Worm (Caenorhabditis elegans): ENCODE measurements around the gene srab-8.

srab-8 gene

ce11 chrV:3159252-3159651 lies 17.0 kb upstream of the srab-8 start, which contains the start of gene C36C5.12:
Gene C36C5.12 (minus strand): TSS chrV:3159352.
- TF ChIP-seq xnd-1 (tag; optimal IDR thresholded peaks at IDR 0.05): no peak
- no peak for TF ChIP-seq egl-44 (GFP tag; IDR thresholded peaks at IDR 0.05)
- TF ChIP-seq madf-6 (GFP tag; IDR thresholded peaks at IDR 0.05): no peak
- TF ChIP-seq C06A6.2 (GFP tag; conservative IDR thresholded peaks at IDR 0.05): no peak
- no peak for TF ChIP-seq rec-8 (tag; optimal IDR thresholded peaks at IDR 0.05)
- no peak for TF ChIP-seq lin-54 (GFP tag; optimal IDR thresholded peaks at IDR 0.05)
- TF ChIP-seq ztf-6 (GFP tag; IDR thresholded peaks at IDR 0.05): no peak
- TF ChIP-seq Y53G8AR.9 (GFP tag; conservative IDR thresholded peaks at IDR 0.05): no peak
- TF ChIP-seq repo-1 (tag; optimal IDR thresholded peaks at IDR 0.05): no peak
- no peak for TF ChIP-seq C17E4.6 (GFP tag; IDR thresholded peaks at IDR 0.05)
- no peak for TF ChIP-seq sea-2 (GFP tag; IDR thresholded peaks at IDR 0.05)
- TF ChIP-seq rpc-1 (optimal IDR thresholded peaks at IDR 0.05): no peak
- no peak for TF ChIP-seq rpc-1 (tag; optimal IDR thresholded peaks at IDR 0.05)
- TF ChIP-seq die-1 (tag; optimal IDR thresholded peaks at IDR 0.05): no peak
- TF ChIP-seq attf-5 (GFP tag; optimal IDR thresholded peaks at IDR 0.05): no peak

- no peak for TF ChIP-seq nfya-1 (tag; optimal IDR thresholded peaks at IDR 0.05; ENCODE audit: borderline replicate concordance, insufficient read depth)
- peak; percentile 67 for TF ChIP-seq zfh-2 (GFP tag; conservative IDR thresholded peaks at IDR 0.05)
Measured at ce11 chrV:3162299-3162698, 14.0 kb upstream of the srab-8 start.

ce11 chrV:3163143-3163542 lies 13.1 kb upstream of the srab-8 start:
- peak; percentile 40 for TF ChIP-seq lsl-1 (GFP tag; optimal IDR thresholded peaks at IDR 0.05)
- peak; percentile 9 for TF ChIP-seq dpl-1 (GFP tag; optimal IDR thresholded peaks at IDR 0.05)
- no peak for TF ChIP-seq fkh-3 (tag; optimal IDR thresholded peaks at IDR 0.05)
- no peak for TF ChIP-seq B0019.2 (GFP tag; conservative IDR thresholded peaks at IDR 0.05)
- peak; percentile 73 for TF ChIP-seq die-1 (tag; optimal IDR thresholded peaks at IDR 0.05)
- 0 out of 2 replicates have a peak, but pooled peaks have one; percentile 68 for TF ChIP-seq Y53G8AR.9 (GFP tag; conservative IDR thresholded peaks at IDR 0.05)
- no peak for TF ChIP-seq ceh-79 (tag; optimal IDR thresholded peaks at IDR 0.05)
- peak; percentile 74; the same call in 1 of the 2 replicates for TF ChIP-seq aptf-3 (GFP tag; IDR thresholded peaks at IDR 0.05)
- TF ChIP-seq F22D6.2 (tag; optimal IDR thresholded peaks at IDR 0.05): no peak
- peak; percentile 47 for TF ChIP-seq T07F8.4 (tag; optimal IDR thresholded peaks at IDR 0.05)
- TF ChIP-seq dox-1 (GFP tag; IDR thresholded peaks at IDR 0.05): peak; percentile 59; the same call in 1 of the 2 replicates
- TF ChIP-seq Y53F4B.3 (GFP tag; IDR thresholded peaks at IDR 0.05): no peak
- TF ChIP-seq madf-6 (GFP tag; IDR thresholded peaks at IDR 0.05): peak; percentile 56; the same call in 1 of the 2 replicates
- TF ChIP-seq mcd-1 (GFP tag; IDR thresholded peaks at IDR 0.05): 0 out of 2 replicates have a peak, but pooled peaks have one; percentile 21
- TF ChIP-seq attf-6 (GFP tag; IDR thresholded peaks at IDR 0.05): no peak
- TF ChIP-seq pha-4 (tag; optimal IDR thresholded peaks at IDR 0.05): no peak
- 0 out of 2 replicates have a peak, but pooled peaks have one; percentile 23 for TF ChIP-seq egl-44 (GFP tag; IDR thresholded peaks at IDR 0.05)
- TF ChIP-seq let-526 (GFP tag; IDR thresholded peaks at IDR 0.05): no peak
- 0 out of 2 replicates have a peak, but pooled peaks have one; percentile 16 for TF ChIP-seq Y95B8A.8 (GFP tag; IDR thresholded peaks at IDR 0.05)
- no peak for TF ChIP-seq lsy-27 (tag; optimal IDR thresholded peaks at IDR 0.05; ENCODE audit: borderline replicate concordance, insufficient read depth)
- TF ChIP-seq tbx-9 (tag; optimal IDR thresholded peaks at IDR 0.05; ENCODE audit: borderline replicate concordance): no peak
- no peak for TF ChIP-seq T26A5.8 (tag; optimal IDR thresholded peaks at IDR 0.05)
- TF ChIP-seq madf-3 (GFP tag; IDR thresholded peaks at IDR 0.05): no peak
- TF ChIP-seq attf-3 (GFP tag; conservative IDR thresholded peaks at IDR 0.05): no peak
- no peak for TF ChIP-seq let-607 (tag; optimal IDR thresholded peaks at IDR 0.05)
- TF ChIP-seq aptf-2 (GFP tag; conservative IDR thresholded peaks at IDR 0.05): 0 out of 2 replicates have a peak, but pooled peaks have one; percentile 18
- TF ChIP-seq hrde-1 (tag; optimal IDR thresholded peaks at IDR 0.05; ENCODE audit: borderline replicate concordance): no peak
- TF ChIP-seq hsf-1 (GFP tag; IDR thresholded peaks at IDR 0.05): peak; percentile 49; the same call in 1 of the 2 replicates
- 0 out of 2 replicates have a peak, but pooled peaks have one; percentile 41 for TF ChIP-seq pbrm-1 (GFP tag; IDR thresholded peaks at IDR 0.05)
- TF ChIP-seq atf-7 (tag; optimal IDR thresholded peaks at IDR 0.05): no peak
- no peak for TF ChIP-seq ztf-26 (tag; optimal IDR thresholded peaks at IDR 0.05)
- TF ChIP-seq tlf-1 (GFP tag; optimal IDR thresholded peaks at IDR 0.05): no peak
- TF ChIP-seq lin-54 (GFP tag; optimal IDR thresholded peaks at IDR 0.05): peak; percentile 52
